2 fruit fly cellular contexts compared by ENCODE assay signal in genomic region chrX:3311312-3311711, dm6.
TF ChIP-seq lines count a peak whose summit lies in the region.

No protein-coding gene starts in this region.

- TF ChIP-seq CTCF in S2 (optimal IDR thresholded peaks at IDR 0.05; lab: Kevin White, UChicago) = peak; percentile 65 to 66
- TF ChIP-seq CTCF in whole organism, embryonic (GFP tag; optimal IDR thresholded peaks at IDR 0.05; lab: Kevin White, UChicago) = peak; percentile 74

TF ChIP-seq in whole organism, embryonic, 481 proteins besides CTCF, POLR2A, EP300 and RAD21:
- no peak for TF ChIP-seq CG10654 (GFP tag; optimal IDR thresholded peaks at IDR 0.05; lab: Kevin White, UChicago)
- TF ChIP-seq CG14965 (GFP tag; optimal IDR thresholded peaks at IDR 0.05; lab: Kevin White, UChicago; ENCODE audit: borderline replicate concordance) = peak; percentile 49
- TF ChIP-seq seq (GFP tag; IDR thresholded peaks at IDR 0.05; lab: Robert Waterston, UW) = no peak
- no peak for TF ChIP-seq Trl (optimal IDR thresholded peaks at IDR 0.05; lab: Kevin White, UChicago)
- no peak for TF ChIP-seq Trl (GFP tag; optimal IDR thresholded peaks at IDR 0.05; lab: Kevin White, UChicago)
